Fruit fly (Drosophila melanogaster): ENCODE results near the gene CG33725.

Gene CG33725

dm6 chr3L:12456916-12457662 lies 25.3 kb upstream of the CG33725 start (continued):
- TF ChIP-seq CG2120 (GFP tag; optimal IDR thresholded peaks at IDR 0.05) (no peak), tx (GFP tag; optimal IDR thresholded peaks at IDR 0.05) (no peak), CG4730 (GFP tag; IDR thresholded peaks at IDR 0.05) (peak; percentile 32; the same call in 1 of the 2 replicates), CG30431 (GFP tag; optimal IDR thresholded peaks at IDR 0.05) (peak; percentile 56), CG15073 (GFP tag; optimal IDR thresholded peaks at IDR 0.05) (no peak), dan (GFP tag; IDR thresholded peaks at IDR 0.05) (no peak), Scr (GFP tag; IDR thresholded peaks at IDR 0.05; ENCODE audit: partially characterized antibody) (no peak), CG3838 (GFP tag; optimal IDR thresholded peaks at IDR 0.05) (peak; percentile 49), HLH4C (GFP tag; IDR thresholded peaks at IDR 0.05; ENCODE audit: partially characterized antibody) (no peak), slp2 (GFP tag; optimal IDR thresholded peaks at IDR 0.05) (peak; percentile 16), az2 (GFP tag; optimal IDR thresholded peaks at IDR 0.05) (peak; percentile 81), CG13296 (GFP tag; optimal IDR thresholded peaks at IDR 0.05) (peak; percentile 49), Nf-YB (GFP tag; optimal IDR thresholded peaks at IDR 0.05) (peak; percentile 75), knrl (GFP tag; IDR thresholded peaks at IDR 0.05; ENCODE audit: partially characterized antibody) (no peak), bbx (GFP tag; IDR thresholded peaks at IDR 0.05; ENCODE audit: partially characterized antibody) (no peak), her (GFP tag; optimal IDR thresholded peaks at IDR 0.05) (no peak), CG12236 (GFP tag; optimal IDR thresholded peaks at IDR 0.05) (peak; percentile 31), CG13287 (GFP tag; IDR thresholded peaks at IDR 0.05; ENCODE audit: partially characterized antibody) (no peak; the same call in 1 of the 2 replicates), CG6683 (GFP tag; optimal IDR thresholded peaks at IDR 0.05) (no peak), Camta (GFP tag; optimal IDR thresholded peaks at IDR 0.05) (peak; percentile 69), Ravus (GFP tag; IDR thresholded peaks at IDR 0.05) (no peak), CG2202 (tag; optimal IDR thresholded peaks at IDR 0.05) (peak; percentile 85), dmrt99B (tag; optimal IDR thresholded peaks at IDR 0.05) (peak; percentile 90), corto (GFP tag; optimal IDR thresholded peaks at IDR 0.05) (no peak), CG8944 (GFP tag; optimal IDR thresholded peaks at IDR 0.05) (peak; percentile 14), CG10462 (GFP tag; optimal IDR thresholded peaks at IDR 0.05) (peak; percentile 70), CG18619 (GFP tag; optimal IDR thresholded peaks at IDR 0.05) (peak; percentile 72), sug (tag; optimal IDR thresholded peaks at IDR 0.05) (no peak), bigmax (GFP tag; optimal IDR thresholded peaks at IDR 0.05) (no peak), CG6854 (GFP tag; optimal IDR thresholded peaks at IDR 0.05) (peak; percentile 51), Dip2 (GFP tag; IDR thresholded peaks at IDR 0.05) (no peak), bowl (GFP tag; IDR thresholded peaks at IDR 0.05) (no peak), CG10654 (GFP tag; optimal IDR thresholded peaks at IDR 0.05) (peak; percentile 39), Pdp1 (GFP tag; optimal IDR thresholded peaks at IDR 0.05) (peak; percentile 42 to 54), pb (GFP tag; optimal IDR thresholded peaks at IDR 0.05) (no peak), CG6813 (GFP tag; optimal IDR thresholded peaks at IDR 0.05) (peak; percentile 58), usp (GFP tag; optimal IDR thresholded peaks at IDR 0.05) (no peak), ham (GFP tag; IDR thresholded peaks at IDR 0.05) (no peak), CG14965 (GFP tag; optimal IDR thresholded peaks at IDR 0.05; ENCODE audit: borderline replicate concordance) (no peak), CG1647 (GFP tag; optimal IDR thresholded peaks at IDR 0.05) (no peak), Meics (GFP tag; optimal IDR thresholded peaks at IDR 0.05) (peak; percentile 71), nau (GFP tag; optimal IDR thresholded peaks at IDR 0.05) (no peak), Sry-β (GFP tag; optimal IDR thresholded peaks at IDR 0.05) (peak; percentile 49), D19B (GFP tag; optimal IDR thresholded peaks at IDR 0.05) (peak; percentile 11), tup (GFP tag; optimal IDR thresholded peaks at IDR 0.05) (no peak), peb (GFP tag; IDR thresholded peaks at IDR 0.05) (0 out of 2 replicates have a peak, but pooled peaks have one; percentile 33), PHDP (tag; optimal IDR thresholded peaks at IDR 0.05) (peak; percentile 80), Dek (tag; optimal IDR thresholded peaks at IDR 0.05) (peak; percentile 48), Fer3 (tag; optimal IDR thresholded peaks at IDR 0.05) (peak; percentile 58)
